Fruit fly (Drosophila melanogaster) S2 (cell line): Measurements from ENCODE around the gene CG32488.

Experiments
- CG8478 ChIP-seq: fragments of >200 bp; optimal IDR thresholded peaks from 2 replicates; lab custom pipeline; 2018
- CTCF ChIP-seq, 2 experiments: fragments of >200 bp; optimal IDR thresholded peaks; 2 replicates each; lab custom pipeline; 2018

DNA sequence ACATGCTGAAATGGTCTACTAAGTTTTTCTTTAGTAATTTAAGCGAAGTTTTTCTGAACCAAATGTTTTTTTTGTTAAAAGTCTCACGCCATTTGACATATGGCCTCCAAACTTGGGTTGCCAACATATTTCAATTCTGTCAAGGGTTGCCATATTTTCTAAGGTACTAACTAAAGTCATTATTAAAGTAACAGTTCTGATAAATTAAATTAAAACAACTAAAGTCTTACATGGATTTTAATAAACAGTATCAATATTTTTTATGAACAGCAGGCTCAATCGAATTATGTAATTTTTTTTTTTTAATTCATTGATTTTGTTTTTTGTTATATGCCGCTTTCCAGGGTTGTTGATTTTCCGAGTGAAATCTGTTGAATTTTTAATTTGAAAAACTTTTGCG lies 10.6 kb upstream of the CG32488 start, which contains the start of gene aly:
- TF ChIP-seq CG8478 (lab: Kevin White, UChicago), result no peak
- no peak for TF ChIP-seq CTCF (optimal IDR thresholded peaks at IDR 0.05; lab: Kevin White, UChicago)
